Worm (Caenorhabditis elegans): ENCODE data around the gene F54B11.11.

DNA sequence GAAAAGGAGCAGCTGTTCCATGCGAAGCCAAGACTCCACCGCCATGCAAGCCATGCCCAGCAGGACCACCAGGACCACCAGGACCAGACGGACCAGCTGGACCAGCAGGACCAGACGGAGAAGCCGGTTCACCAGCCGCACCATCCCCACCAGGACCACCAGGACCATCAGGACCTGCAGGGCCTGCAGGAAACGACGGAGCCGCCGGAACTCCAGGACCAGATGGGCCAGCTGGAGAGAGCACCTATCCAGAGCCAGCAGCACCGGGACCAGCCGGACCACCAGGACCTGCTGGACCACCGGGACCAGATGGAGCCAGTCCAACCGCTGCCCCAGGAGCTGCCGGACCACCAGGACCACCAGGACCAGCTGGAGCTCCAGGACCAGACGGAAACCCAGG is 13.4 kb downstream of the F54B11.11 start:
- TF ChIP-seq nhr-90 (tag; optimal IDR thresholded peaks at IDR 0.05; ENCODE audit: poor library complexity) (no peak), aha-1 (tag; optimal IDR thresholded peaks at IDR 0.05) (no peak), zag-1 (tag; optimal IDR thresholded peaks at IDR 0.05) (no peak), nhr-28 (tag; optimal IDR thresholded peaks at IDR 0.05) (no peak), ztf-4 (tag; optimal IDR thresholded peaks at IDR 0.05) (no peak), lin-39 (tag; optimal IDR thresholded peaks at IDR 0.05) (no peak), egl-13 (tag; optimal IDR thresholded peaks at IDR 0.05) (no peak), efl-3 (GFP tag; optimal IDR thresholded peaks at IDR 0.05) (no peak), alr-1 (tag; optimal IDR thresholded peaks at IDR 0.05; ENCODE audit: borderline replicate concordance) (no peak), sup-37 (GFP tag; optimal IDR thresholded peaks at IDR 0.05) (no peak), fos-1 (tag; optimal IDR thresholded peaks at IDR 0.05) (no peak), unc-30 (tag; optimal IDR thresholded peaks at IDR 0.05) (no peak), blmp-1 (tag; optimal IDR thresholded peaks at IDR 0.05) (no peak)
